Fruit fly (Drosophila melanogaster): ENCODE results near the gene bai.

DNA sequence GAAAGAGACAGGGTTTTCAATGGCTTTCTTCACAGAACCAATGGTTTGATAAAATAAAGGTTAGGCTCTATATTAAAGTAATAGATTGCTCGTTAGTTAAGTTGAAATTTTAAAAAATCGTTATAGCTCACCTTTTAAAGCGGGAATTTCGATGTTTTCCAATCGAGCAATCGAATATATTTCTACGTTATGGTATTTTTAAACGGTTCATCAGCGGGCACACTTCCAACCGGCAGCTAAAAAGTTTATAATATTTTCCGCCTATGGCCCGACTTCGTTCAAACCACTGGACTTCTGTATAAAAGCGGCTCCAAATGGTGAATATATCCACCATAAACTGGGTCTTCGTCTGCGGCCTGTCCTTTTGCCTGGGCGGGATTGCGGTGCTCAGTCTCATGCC, 16.1 kb upstream of the bai start, which contains the start of gene beta4GalT7:
- TF ChIP-seq CG8478 (optimal IDR thresholded peaks at IDR 0.05) (no peak), CTCF (optimal IDR thresholded peaks at IDR 0.05) (no peak)

All from S2 (cell line).